Fruit fly (Drosophila melanogaster) whole organism, prepupa: Measurements from ENCODE around the gene GABPI.

Experiments used
- Blimp-1 ChIP-seq: fragments of 200-800 bp; sonication (Bioruptor generic); optimal IDR thresholded peaks from 3 replicates; lab custom pipeline; 2017; ENCODE audit warnings: missing biosample characterization, missing genetic modification characterization, mild to moderate bottlenecking, moderate library complexity, missing genetic modification reagents
- CG6276 ChIP-seq: fragments of 200-800 bp; sonication (Bioruptor generic); optimal IDR thresholded peaks from 2 replicates; lab custom pipeline; 2017; ENCODE audit warnings: missing biosample characterization, mild to moderate bottlenecking, missing genetic modification characterization
- CG6854 ChIP-seq: fragments of 200-800 bp; sonication (Bioruptor generic); optimal IDR thresholded peaks from 2 replicates; lab custom pipeline; 2017; ENCODE audit warnings: missing biosample characterization, mild to moderate bottlenecking, missing genetic modification characterization
- CG8119 ChIP-seq: fragments of 200-800 bp; sonication (Bioruptor generic); IDR thresholded peaks from 3 replicates; pipeline ENCODE4 v1.3.6; 2022; ENCODE audit warnings: missing biosample characterization, missing genetic modification characterization
- CG8632 ChIP-seq: fragments of 200-800 bp; sonication (Bioruptor generic); optimal IDR thresholded peaks from 3 replicates; lab custom pipeline; 2016; ENCODE audit warnings: missing biosample characterization, missing genetic modification characterization
- Eip75B ChIP-seq: fragments of 200-800 bp; sonication (Bioruptor generic); optimal IDR thresholded peaks from 3 replicates; lab custom pipeline; 2016; ENCODE audit warnings: missing biosample characterization, missing genetic modification characterization
- Eip78C ChIP-seq: fragments of 200-800 bp; sonication (Bioruptor generic); peaks from one replicate; lab custom pipeline; 2016; ENCODE audit warnings: missing biosample characterization, missing genetic modification characterization
- Gug ChIP-seq: fragments of 200-800 bp; sonication (Bioruptor generic); IDR thresholded peaks from 2 replicates; pipeline ENCODE4 v1.3.6; 2022; ENCODE audit warnings: missing biosample characterization, missing genetic modification characterization
- OdsH ChIP-seq: fragments of 200-800 bp; sonication (Bioruptor generic); optimal IDR thresholded peaks from 3 replicates; lab custom pipeline; 2016; ENCODE audit warnings: missing biosample characterization, missing genetic modification characterization
- acj6 ChIP-seq: fragments of 200-800 bp; sonication (Bioruptor generic); optimal IDR thresholded peaks from 3 replicates; lab custom pipeline; 2016; ENCODE audit warnings: missing biosample characterization, missing genetic modification characterization
- fd85E ChIP-seq: fragments of 200-800 bp; sonication (Bioruptor generic); optimal IDR thresholded peaks from 3 replicates; lab custom pipeline; 2016; ENCODE audit warnings: missing biosample characterization, missing genetic modification characterization
- pdm3 ChIP-seq: fragments of 200-800 bp; sonication (Bioruptor generic); optimal IDR thresholded peaks from 3 replicates; lab custom pipeline; 2016; ENCODE audit warnings: missing biosample characterization, missing genetic modification characterization
- salr ChIP-seq, 2 experiments: fragments of 200-800 bp; sonication (Bioruptor generic); optimal IDR thresholded peaks; 3 replicates each; lab custom pipeline; 2016 to 2018; ENCODE audit warnings: missing biosample characterization in 2 of 2, missing genetic modification characterization in 2 of 2, mild to moderate bottlenecking in 1 of 2

- TF ChIP-seq pdm3 (GFP tag; lab: Kevin White, UChicago) (no peak), OdsH (GFP tag; lab: Kevin White, UChicago) (no peak), Eip75B (no peak), CG8632 (GFP tag; lab: Kevin White, UChicago) (no peak), Eip78C (GFP tag; lab: Kevin White, UChicago) (no peak), CG6276 (no peak), CG8119 (GFP tag; lab: Robert Waterston, UW) (no peak), CG6854 (GFP tag; lab: Kevin White, UChicago) (no peak), Gug (no peak), acj6 (no peak), Blimp-1 (GFP tag; lab: Kevin White, UChicago) (no peak), fd85E (GFP tag; lab: Kevin White, UChicago) (no peak), salr (GFP tag; optimal IDR thresholded peaks at IDR 0.05; lab: Kevin White, UChicago) (no peak)
Measured at dm6 chr2L:3009438-3009837, 20.9 kb upstream of the GABPI start.
